Worm (Caenorhabditis elegans) whole organism, L2 larva: Measurements from ENCODE around the gene trul-1.

Source experiments
- ZK546.5 ChIP-seq: sonication (generic microtip); optimal IDR thresholded peaks from 2 replicates; lab custom pipeline; 2017; ENCODE audit warnings: missing biosample characterization, missing genetic modification characterization
- nhr-21 ChIP-seq: fragments of 150-350 bp; optimal IDR thresholded peaks from 2 replicates; lab custom pipeline; 2014; ENCODE audit warnings: missing biosample characterization, missing genetic modification characterization
- nhr-23 ChIP-seq: fragments of 150-350 bp; optimal IDR thresholded peaks from 2 replicates; lab custom pipeline; 2014; ENCODE audit warnings: missing biosample characterization, missing genetic modification reagents, missing genetic modification characterization
- zag-1 ChIP-seq: fragments of 150-350 bp; optimal IDR thresholded peaks from 2 replicates; lab custom pipeline; 2014; ENCODE audit warnings: missing biosample characterization, missing genetic modification characterization

DNA sequence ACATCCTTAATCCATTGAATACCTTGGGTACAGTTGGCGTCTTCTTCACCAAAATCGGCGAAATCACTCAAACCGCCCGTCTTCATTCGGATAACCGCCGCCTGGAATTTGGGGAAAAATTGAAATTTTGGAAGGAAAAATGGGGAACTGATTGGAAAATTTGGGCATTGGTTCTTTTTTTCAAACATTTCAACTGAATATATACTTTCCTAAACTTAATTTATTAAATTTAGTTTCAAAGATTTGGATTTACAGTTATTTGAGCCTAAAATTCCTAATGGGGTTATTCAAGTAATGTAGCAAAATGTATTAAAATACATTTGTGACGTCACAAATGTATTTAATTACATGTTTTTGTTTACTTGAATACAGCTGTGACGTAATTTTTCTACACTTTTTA is 44.7 kb downstream of the trul-1 start, which contains the start of gene laat-1:
- no peak for TF ChIP-seq ZK546.5 (tag; lab: Kevin White, UChicago)
- TF ChIP-seq nhr-21 (tag; lab: Kevin White, UChicago), result no peak
- TF ChIP-seq nhr-23, result no peak
- no peak for TF ChIP-seq zag-1 (tag; lab: Kevin White, UChicago)
